Fruit fly (Drosophila melanogaster) whole organism, embryonic: Measurements from ENCODE around the gene Nost.

ENCODE experiments used
- Adf1 ChIP-seq: fragments of 200-800 bp; sonication (Bioruptor generic); IDR thresholded peaks from 2 replicates; pipeline ENCODE4 v1.3.6; 2022; ENCODE audit warnings: missing biosample characterization, missing genetic modification characterization
- Aef1 ChIP-seq: fragments of 200-800 bp; sonication (Bioruptor generic); IDR thresholded peaks from 3 replicates; pipeline ENCODE4 v1.3.6; 2022; ENCODE audit warnings: missing biosample characterization, missing genetic modification characterization
- Atf-2 ChIP-seq: fragments of 200-800 bp; sonication (Bioruptor generic); optimal IDR thresholded peaks from 2 replicates; lab custom pipeline; 2016; ENCODE audit warnings: missing biosample characterization, missing genetic modification characterization
- B-H1 ChIP-seq: fragments of 200-800 bp; sonication (Bioruptor generic); IDR thresholded peaks from 3 replicates; pipeline ENCODE4 v1.3.6; 2022; ENCODE audit warnings: missing biosample characterization, missing genetic modification characterization
- Bteb2 ChIP-seq: fragments of 200-800 bp; sonication (Bioruptor generic); optimal IDR thresholded peaks from 2 replicates; lab custom pipeline; 2016; ENCODE audit warnings: missing biosample characterization, missing genetic modification characterization
- CG10147 ChIP-seq: fragments of 200-800 bp; sonication (Bioruptor generic); optimal IDR thresholded peaks from 2 replicates; lab custom pipeline; 2019; ENCODE audit warnings: missing biosample characterization, mild to moderate bottlenecking, missing genetic modification characterization, moderate library complexity
- CG10654 ChIP-seq: fragments of 200-800 bp; sonication (Bioruptor generic); optimal IDR thresholded peaks from 2 replicates; lab custom pipeline; 2016; ENCODE audit warnings: missing biosample characterization, missing genetic modification characterization
- CG11093 ChIP-seq: fragments of 200-800 bp; sonication (Bioruptor generic); IDR thresholded peaks from 3 replicates; pipeline ENCODE4 v1.3.6; 2022; ENCODE audit warnings: missing biosample characterization, missing genetic modification characterization
- CG11398 ChIP-seq: fragments of 200-800 bp; sonication (Bioruptor generic); optimal IDR thresholded peaks from 2 replicates; lab custom pipeline; 2016; ENCODE audit warnings: missing biosample characterization, missing genetic modification characterization
- CG12299 ChIP-seq: fragments of 200-800 bp; sonication (Bioruptor generic); optimal IDR thresholded peaks from 2 replicates; lab custom pipeline; 2018; ENCODE audit warnings: missing biosample characterization, mild to moderate bottlenecking, missing genetic modification characterization
- CG13296 ChIP-seq: fragments of 200-800 bp; sonication (Bioruptor generic); optimal IDR thresholded peaks from 3 replicates; lab custom pipeline; 2018; ENCODE audit warnings: missing biosample characterization, mild to moderate bottlenecking, missing genetic modification characterization
- CG13624 ChIP-seq: fragments of 200-800 bp; sonication (Bioruptor generic); optimal IDR thresholded peaks from 2 replicates; lab custom pipeline; 2016; ENCODE audit warnings: missing biosample characterization, missing genetic modification characterization
- CG16863 ChIP-seq: fragments of 200-800 bp; sonication (Bioruptor generic); optimal IDR thresholded peaks from 3 replicates; lab custom pipeline; 2016; ENCODE audit warnings: missing biosample characterization, missing genetic modification characterization
- CG18599 ChIP-seq: fragments of 200-800 bp; sonication (Bioruptor generic); optimal IDR thresholded peaks from 3 replicates; lab custom pipeline; 2017; ENCODE audit warnings: missing biosample characterization, missing genetic modification characterization, mild to moderate bottlenecking, moderate library complexity, missing genetic modification reagents
- CG2889 ChIP-seq: fragments of 200-800 bp; sonication (Bioruptor generic); IDR thresholded peaks from 3 replicates; pipeline ENCODE4 v1.3.6; 2022; ENCODE audit warnings: missing biosample characterization, missing genetic modification characterization
- CG30403 ChIP-seq: fragments of 200-800 bp; sonication (Bioruptor generic); optimal IDR thresholded peaks from 3 replicates; lab custom pipeline; 2016; ENCODE audit warnings: missing biosample characterization, missing genetic modification characterization
- CG34422 ChIP-seq: fragments of 200-800 bp; sonication (Bioruptor generic); IDR thresholded peaks from 3 replicates; pipeline ENCODE4 v1.3.6; 2022; ENCODE audit warnings: missing biosample characterization, missing genetic modification characterization
- CG43689 ChIP-seq: fragments of 200-800 bp; sonication (Bioruptor generic); IDR thresholded peaks from 2 replicates; pipeline ENCODE4 v1.3.6; 2022; ENCODE audit warnings: missing biosample characterization, missing genetic modification characterization
- CG4617 ChIP-seq: fragments of 200-800 bp; sonication (Bioruptor generic); optimal IDR thresholded peaks from 3 replicates; lab custom pipeline; 2016; ENCODE audit warnings: missing biosample characterization, missing genetic modification characterization, borderline replicate concordance
- CG6254 ChIP-seq: fragments of 200-800 bp; sonication (Bioruptor generic); optimal IDR thresholded peaks from 3 replicates; lab custom pipeline; 2017; ENCODE audit warnings: mild to moderate bottlenecking, missing biosample characterization, missing genetic modification reagents, missing genetic modification characterization
- CG7357 ChIP-seq: fragments of 200-800 bp; sonication (Bioruptor generic); IDR thresholded peaks from 3 replicates; pipeline ENCODE4 v1.3.6; 2022; ENCODE audit warnings: missing biosample characterization, missing genetic modification characterization
- CG7372 ChIP-seq: fragments of 200-800 bp; sonication (Bioruptor generic); IDR thresholded peaks from 2 replicates; pipeline ENCODE4 v1.3.6; 2022; ENCODE audit warnings: missing biosample characterization, missing genetic modification characterization
- CG7556 ChIP-seq: fragments of 200-800 bp; sonication (Bioruptor generic); optimal IDR thresholded peaks from 2 replicates; lab custom pipeline; 2017; ENCODE audit warnings: missing biosample characterization, mild to moderate bottlenecking, missing genetic modification characterization
- CG7786 ChIP-seq: fragments of 200-800 bp; sonication (Bioruptor generic); optimal IDR thresholded peaks from 2 replicates; lab custom pipeline; 2016; ENCODE audit warnings: missing biosample characterization, missing genetic modification characterization
- Dp ChIP-seq: fragments of 200-800 bp; sonication (Bioruptor generic); optimal IDR thresholded peaks from 2 replicates; lab custom pipeline; 2018; ENCODE audit warnings: missing biosample characterization, mild to moderate bottlenecking, missing genetic modification characterization, moderate library complexity
- Eip74EF ChIP-seq, 2 experiments: fragments of 200-800 bp in 1 of 2; fragments of >200 bp in 1 of 2; sonication (Bioruptor generic) in 1 of 2; optimal IDR thresholded peaks; 2 replicates each; lab custom pipeline; 2017 to 2019; ENCODE audit warnings: missing biosample characterization in 2 of 2, missing genetic modification characterization in 2 of 2, mild to moderate bottlenecking in 1 of 2, moderate library complexity in 1 of 2
- Fer2 ChIP-seq: fragments of 200-800 bp; sonication (Bioruptor generic); optimal IDR thresholded peaks from 2 replicates; lab custom pipeline; 2018; ENCODE audit warnings: missing biosample characterization, mild to moderate bottlenecking, missing genetic modification characterization, moderate library complexity
- Fer3 ChIP-seq: fragments of 200-800 bp; sonication (Bioruptor generic); optimal IDR thresholded peaks from 2 replicates; lab custom pipeline; 2018; ENCODE audit warnings: missing biosample characterization, mild to moderate bottlenecking, missing genetic modification characterization, moderate library complexity
- HHEX ChIP-seq: fragments of 200-800 bp; sonication (Bioruptor generic); optimal IDR thresholded peaks from 3 replicates; lab custom pipeline; 2017; ENCODE audit warnings: missing biosample characterization, mild to moderate bottlenecking, missing genetic modification characterization, missing genetic modification reagents
- Sox102F ChIP-seq: fragments of 200-800 bp; sonication (Bioruptor generic); optimal IDR thresholded peaks from 2 replicates; lab custom pipeline; 2018; ENCODE audit warnings: missing biosample characterization, mild to moderate bottlenecking, missing genetic modification characterization, moderate library complexity
- ab ChIP-seq: fragments of 200-800 bp; sonication (Bioruptor generic); optimal IDR thresholded peaks from 2 replicates; lab custom pipeline; 2016; ENCODE audit warnings: missing biosample characterization, missing genetic modification characterization
- ase ChIP-seq: fragments of 200-800 bp; sonication (Bioruptor generic); IDR thresholded peaks from 3 replicates; pipeline ENCODE4 v1.3.6; 2022; ENCODE audit warnings: missing biosample characterization, missing genetic modification characterization
- bcd ChIP-seq: fragments of 200-800 bp; sonication (Bioruptor generic); optimal IDR thresholded peaks from 2 replicates; lab custom pipeline; 2017; ENCODE audit warnings: missing biosample characterization, mild to moderate bottlenecking, missing genetic modification characterization
- cas ChIP-seq: fragments of 200-800 bp; sonication (Bioruptor generic); IDR thresholded peaks from 2 replicates; pipeline ENCODE4 v1.3.6; 2022; ENCODE audit warnings: missing biosample characterization, missing genetic modification characterization
- chm ChIP-seq: fragments of 200-800 bp; sonication (Bioruptor generic); IDR thresholded peaks from 2 replicates; pipeline ENCODE4 v1.3.6; 2022; ENCODE audit warnings: missing biosample characterization, missing genetic modification characterization
- ci ChIP-seq: fragments of 200-800 bp; sonication (Bioruptor generic); IDR thresholded peaks from 3 replicates; pipeline ENCODE4 v1.3.6; 2022; ENCODE audit warnings: missing biosample characterization, missing genetic modification characterization
- dimm ChIP-seq: fragments of 200-800 bp; sonication (Bioruptor generic); IDR thresholded peaks from 2 replicates; pipeline ENCODE4 v1.3.6; 2022; ENCODE audit warnings: missing biosample characterization, missing genetic modification characterization
- dpn ChIP-seq, 2 experiments: fragments of 200-800 bp; sonication (Bioruptor generic); optimal IDR thresholded peaks; 3 replicates each; lab custom pipeline; 2016; ENCODE audit warnings: missing biosample characterization in 2 of 2, missing genetic modification characterization in 2 of 2
- dysf ChIP-seq: fragments of 200-800 bp; sonication (Bioruptor generic); IDR thresholded peaks from 3 replicates; pipeline ENCODE4 v1.3.6; 2022; ENCODE audit warnings: missing biosample characterization, missing genetic modification characterization
- eve ChIP-seq, 2 experiments: fragments of >200 bp; optimal IDR thresholded peaks; 2 replicates each; lab custom pipeline; 2017; ENCODE audit warnings: missing biosample characterization in 2 of 2, missing genetic modification characterization in 2 of 2
- grau ChIP-seq: fragments of 200-800 bp; optimal IDR thresholded peaks from 3 replicates; lab custom pipeline; 2019; ENCODE audit warnings: missing biosample characterization, mild to moderate bottlenecking, missing genetic modification characterization, moderate library complexity
- hkb ChIP-seq, 2 experiments: fragments of 200-800 bp in 1 of 2; fragments of >200 bp in 1 of 2; sonication (Bioruptor generic) in 1 of 2; IDR thresholded peaks in 1 of 2; optimal IDR thresholded peaks in 1 of 2; 2 replicates each; pipeline versions ENCODE4 v1.3.6 to Lab custom; 2017 to 2022; ENCODE audit warnings: missing biosample characterization in 1 of 2, missing genetic modification characterization in 1 of 2
- inv ChIP-seq: fragments of 200-800 bp; sonication (Bioruptor generic); IDR thresholded peaks from 2 replicates; pipeline ENCODE4 v1.3.6; 2022; ENCODE audit warnings: missing biosample characterization, missing genetic modification characterization; ENCODE audit not compliant: partially characterized antibody
- mirr ChIP-seq: fragments of 200-800 bp; sonication (Bioruptor generic); optimal IDR thresholded peaks from 3 replicates; lab custom pipeline; 2018; ENCODE audit warnings: missing biosample characterization, mild to moderate bottlenecking, missing genetic modification characterization
- odd ChIP-seq: fragments of 200-800 bp; sonication (Bioruptor generic); optimal IDR thresholded peaks from 2 replicates; lab custom pipeline; 2017; ENCODE audit warnings: missing biosample characterization, mild to moderate bottlenecking, missing genetic modification characterization
- peb ChIP-seq: fragments of 200-800 bp; sonication (Bioruptor generic); IDR thresholded peaks from 2 replicates; pipeline ENCODE4 v1.3.6; 2022; ENCODE audit warnings: missing biosample characterization, missing genetic modification characterization
- schlank ChIP-seq: fragments of 200-800 bp; sonication (Bioruptor generic); optimal IDR thresholded peaks from 2 replicates; lab custom pipeline; 2018; ENCODE audit warnings: missing biosample characterization, mild to moderate bottlenecking, missing genetic modification characterization
- sd ChIP-seq: fragments of 200-800 bp; sonication (Bioruptor generic); optimal IDR thresholded peaks from 3 replicates; lab custom pipeline; 2018; ENCODE audit warnings: missing biosample characterization, mild to moderate bottlenecking, missing genetic modification characterization, moderate library complexity
- sug ChIP-seq: fragments of 200-800 bp; optimal IDR thresholded peaks from 2 replicates; lab custom pipeline; 2019; ENCODE audit warnings: missing biosample characterization, mild to moderate bottlenecking, missing genetic modification characterization, moderate library complexity
- zfh2 ChIP-seq: fragments of 200-800 bp; sonication (Bioruptor generic); optimal IDR thresholded peaks from 2 replicates; lab custom pipeline; 2016; ENCODE audit warnings: missing biosample characterization, missing genetic modification characterization

The Nost gene

dm6 chrX:9060078-9060477, 30.1 kb downstream of the Nost start (continued):
- TF ChIP-seq dpn (GFP tag; optimal IDR thresholded peaks at IDR 0.05; lab: Kevin White, UChicago) (peak; percentile 44 to 74), CG7556 (GFP tag; lab: Kevin White, UChicago) (peak; percentile 66), zfh2 (GFP tag; lab: Kevin White, UChicago) (peak; percentile 27), dysf (GFP tag; lab: Robert Waterston, UW) (peak; percentile 84), odd (GFP tag; lab: Kevin White, UChicago) (peak; percentile 69), CG13624 (GFP tag; lab: Kevin White, UChicago) (peak; percentile 17), bcd (GFP tag; lab: Kevin White, UChicago) (peak; percentile 67), CG34422 (peak; percentile 64; the same call in 1 of the 3 replicates), Sox102F (GFP tag; lab: Kevin White, UChicago) (peak; percentile 89), CG16863 (GFP tag; lab: Kevin White, UChicago) (peak; percentile 44), CG10147 (peak; percentile 67), CG7786 (GFP tag; lab: Kevin White, UChicago) (peak; percentile 23), Fer2 (tag; lab: Kevin White, UChicago) (peak; percentile 13), Bteb2 (GFP tag; lab: Kevin White, UChicago) (peak; percentile 3), Aef1 (GFP tag; lab: Robert Waterston, UW) (peak; percentile 69), HHEX (GFP tag; lab: Kevin White, UChicago) (peak; percentile 63), ase (peak; percentile 72; the same call in 2 of the 3 replicates), CG18599 (GFP tag; lab: Kevin White, UChicago) (peak; percentile 79), CG13296 (peak; percentile 80), ci (GFP tag; lab: Robert Waterston, UW) (peak; percentile 87), Fer3 (peak; percentile 77), CG7357 (GFP tag; lab: Robert Waterston, UW) (0 out of 3 replicates have a peak, but pooled peaks have one; percentile 41), grau (tag; lab: Kevin White, UChicago) (peak; percentile 82), CG7372 (peak; percentile 33; the same call in 1 of the 2 replicates), CG30403 (GFP tag; lab: Kevin White, UChicago) (peak; percentile 75), sug (no peak), hkb (optimal IDR thresholded peaks at IDR 0.05; lab: Kevin White, UChicago) (no peak), hkb (GFP tag; IDR thresholded peaks at IDR 0.05; lab: Robert Waterston, UW) (peak; percentile 87), CG6254 (GFP tag; lab: Kevin White, UChicago) (peak; percentile 53), CG43689 (peak; percentile 54), B-H1 (GFP tag; lab: Robert Waterston, UW) (peak; percentile 58), peb (GFP tag; lab: Robert Waterston, UW) (peak; percentile 31; the same call in 1 of the 2 replicates), CG11093 (GFP tag; lab: Robert Waterston, UW) (peak; percentile 57; the same call in 1 of the 3 replicates), inv (no peak), eve (GFP tag; optimal IDR thresholded peaks at IDR 0.05; lab: Kevin White, UChicago) (no peak), schlank (tag; lab: Kevin White, UChicago) (peak; percentile 21), dimm (GFP tag; lab: Robert Waterston, UW) (peak; percentile 39; the same call in 1 of the 2 replicates), CG2889 (GFP tag; lab: Robert Waterston, UW) (peak; percentile 73; the same call in 2 of the 3 replicates), chm (GFP tag; lab: Robert Waterston, UW) (peak; percentile 52; the same call in 1 of the 2 replicates), ab (GFP tag; lab: Kevin White, UChicago) (peak; percentile 12), Dp (GFP tag; lab: Kevin White, UChicago) (no peak), sd (peak; percentile 62), cas (GFP tag; lab: Robert Waterston, UW) (no peak), Eip74EF (GFP tag; optimal IDR thresholded peaks at IDR 0.05; lab: Kevin White, UChicago) (peak in 1 of 2 experiments; percentile 50), CG10654 (GFP tag; lab: Kevin White, UChicago) (peak; percentile 58), Adf1 (no peak), CG11398 (no peak), mirr (no peak), CG12299 (tag; lab: Kevin White, UChicago) (peak; percentile 73), Atf-2 (GFP tag; lab: Kevin White, UChicago) (peak; percentile 24), CG4617 (GFP tag; lab: Kevin White, UChicago) (peak; percentile 13)
